Worm (Caenorhabditis elegans): ENCODE results near the gene F16G10.5.

ce11 chrII:2317883-2318357, 49.2 kb upstream of the F16G10.5 start, which contains the start of the genes ZK1240.5 and ZK1240.9:
- TF ChIP-seq pha-4 (tag; optimal IDR thresholded peaks at IDR 0.05), result no peak
- no peak for TF ChIP-seq lin-15B (tag; optimal IDR thresholded peaks at IDR 0.05)
- TF ChIP-seq ZK546.5 (tag; optimal IDR thresholded peaks at IDR 0.05), result no peak
- no peak for TF ChIP-seq nhr-23 (tag; optimal IDR thresholded peaks at IDR 0.05)
- TF ChIP-seq hmg-11 (tag; optimal IDR thresholded peaks at IDR 0.05), result no peak
- TF ChIP-seq zag-1 (tag; optimal IDR thresholded peaks at IDR 0.05), result no peak
- no peak for TF ChIP-seq elt-3 (tag; optimal IDR thresholded peaks at IDR 0.05)
- no peak for TF ChIP-seq sea-2 (GFP tag; optimal IDR thresholded peaks at IDR 0.05)
- no peak for TF ChIP-seq fkh-10 (GFP tag; optimal IDR thresholded peaks at IDR 0.05)

Measured in whole organism, L3 larva.